Worm (Caenorhabditis elegans) whole organism, L1 larva: ENCODE measurements around the gene frpr-3.

Source experiments
- C04F5.9 ChIP-seq: sonication (generic microtip); optimal IDR thresholded peaks from 2 replicates; lab custom pipeline; 2016; ENCODE audit warnings: missing genetic modification characterization, missing compliant biosample characterization
- F16B12.6 ChIP-seq: fragments of 150-350 bp; optimal IDR thresholded peaks from 2 replicates; lab custom pipeline; 2014; ENCODE audit warnings: missing biosample characterization, missing genetic modification characterization
- aha-1 ChIP-seq: fragments of 150-350 bp; optimal IDR thresholded peaks from 2 replicates; lab custom pipeline; 2014; ENCODE audit warnings: missing biosample characterization, missing genetic modification characterization
- alr-1 ChIP-seq: fragments of 200-800 bp; sonication (Bioruptor generic); optimal IDR thresholded peaks from 2 replicates; lab custom pipeline; 2018; ENCODE audit warnings: borderline replicate concordance, mild to moderate bottlenecking, missing genetic modification characterization, missing compliant biosample characterization
- aly-2 ChIP-seq: fragments of 150-350 bp; optimal IDR thresholded peaks from 2 replicates; lab custom pipeline; 2014; ENCODE audit warnings: missing biosample characterization, missing genetic modification characterization
- ama-1 ChIP-seq: fragments of 150-350 bp; optimal IDR thresholded peaks from 2 replicates; lab custom pipeline; 2014
- blmp-1 ChIP-seq: fragments of 150-350 bp; optimal IDR thresholded peaks from 2 replicates; lab custom pipeline; 2014; ENCODE audit warnings: missing biosample characterization, missing genetic modification characterization
- ceh-63 ChIP-seq: fragments of 200-800 bp; sonication (Bioruptor generic); optimal IDR thresholded peaks from 2 replicates; lab custom pipeline; 2018; ENCODE audit warnings: mild to moderate bottlenecking, missing genetic modification characterization, missing compliant biosample characterization
- ceh-8 ChIP-seq: fragments of 200-800 bp; sonication (Bioruptor generic); optimal IDR thresholded peaks from 2 replicates; lab custom pipeline; 2018; ENCODE audit warnings: mild to moderate bottlenecking, missing genetic modification characterization, moderate library complexity, missing compliant biosample characterization
- ceh-82 ChIP-seq, 3 experiments: fragments of 150-350 bp in 1 of 3; sonication (generic microtip) in 2 of 3; optimal IDR thresholded peaks; 2 replicates each; lab custom pipeline; 2014 to 2017; ENCODE audit warnings: missing biosample characterization in 3 of 3, missing genetic modification characterization in 3 of 3
- dpl-1 ChIP-seq, 3 experiments: fragments of 150-350 bp in 2 of 3; sonication (generic microtip) in 1 of 3; optimal IDR thresholded peaks; 2 replicates each; lab custom pipeline; 2014 to 2017; ENCODE audit warnings: missing biosample characterization in 3 of 3, missing genetic modification characterization in 3 of 3, missing genetic modification reagents in 3 of 3
- efl-1 ChIP-seq, 4 experiments: fragments of 150-350 bp; optimal IDR thresholded peaks in 3 of 4; peaks in 1 of 4; 1 replicate in 1 of 4; 2 replicates in 3 of 4; lab custom pipeline; 2014; ENCODE audit warnings: missing biosample characterization in 2 of 4, missing genetic modification characterization in 2 of 4, missing genetic modification reagents in 2 of 4
- efl-3 ChIP-seq: fragments of 200-800 bp; sonication (Bioruptor generic); optimal IDR thresholded peaks from 2 replicates; lab custom pipeline; 2018; ENCODE audit warnings: mild to moderate bottlenecking, missing genetic modification characterization, missing compliant biosample characterization
- elt-2 ChIP-seq: sonication (generic microtip); optimal IDR thresholded peaks from 2 replicates; lab custom pipeline; 2016; ENCODE audit warnings: missing genetic modification characterization, mild to moderate bottlenecking, inconsistent platforms, missing compliant biosample characterization, missing genetic modification reagents
- fkh-10 ChIP-seq: sonication (generic microtip); optimal IDR thresholded peaks from 2 replicates; lab custom pipeline; 2017; ENCODE audit warnings: missing biosample characterization, missing genetic modification reagents, missing genetic modification characterization
- grh-1 ChIP-seq: fragments of 200-800 bp; sonication (Bioruptor generic); IDR thresholded peaks from 2 replicates; pipeline ENCODE4 v1.3.6; 2022; ENCODE audit warnings: missing genetic modification reagents, missing genetic modification characterization, missing compliant biosample characterization
- hlh-4 ChIP-seq: sonication (generic microtip); optimal IDR thresholded peaks from 2 replicates; lab custom pipeline; 2016; ENCODE audit warnings: mild to moderate bottlenecking, missing genetic modification characterization, missing compliant biosample characterization
- hpl-2 ChIP-seq: fragments of 150-350 bp; optimal IDR thresholded peaks from 2 replicates; lab custom pipeline; 2014; ENCODE audit warnings: missing biosample characterization, missing genetic modification reagents, missing genetic modification characterization
- isw-1 ChIP-seq: fragments of 200-800 bp; sonication (Bioruptor generic); IDR thresholded peaks from 2 replicates; pipeline ENCODE4 v1.3.6; 2022; ENCODE audit warnings: missing genetic modification characterization, missing compliant biosample characterization
- lin-15B ChIP-seq: fragments of 150-350 bp; sonication (generic microtip); optimal IDR thresholded peaks from 3 replicates; lab custom pipeline; 2014; ENCODE audit warnings: missing biosample characterization, missing genetic modification characterization
- mdl-1 ChIP-seq, 2 experiments: fragments of 150-350 bp; optimal IDR thresholded peaks; 2 replicates each; lab custom pipeline; 2014 to 2017; ENCODE audit warnings: missing biosample characterization in 2 of 2, missing genetic modification characterization in 2 of 2, inconsistent platforms in 1 of 2
- nhr-11 ChIP-seq: fragments of 150-350 bp; optimal IDR thresholded peaks from 2 replicates; lab custom pipeline; 2014; ENCODE audit warnings: missing biosample characterization, missing genetic modification characterization
- nhr-12 ChIP-seq: sonication (generic microtip); optimal IDR thresholded peaks from 2 replicates; lab custom pipeline; 2017; ENCODE audit warnings: missing biosample characterization, missing genetic modification characterization
- nhr-19 ChIP-seq: fragments of 200-800 bp; sonication (Bioruptor generic); conservative IDR thresholded peaks from 2 replicates; pipeline ENCODE4 v1.3.6; 2022; ENCODE audit warnings: missing genetic modification characterization, missing compliant biosample characterization
- nhr-237 ChIP-seq: fragments of 150-350 bp; optimal IDR thresholded peaks from 2 replicates; lab custom pipeline; 2014; ENCODE audit warnings: missing biosample characterization, missing genetic modification characterization
- nhr-76 ChIP-seq: sonication (generic microtip); optimal IDR thresholded peaks from 2 replicates; lab custom pipeline; 2017; ENCODE audit warnings: missing biosample characterization, missing genetic modification characterization
- nhr-77 ChIP-seq: fragments of 150-350 bp; optimal IDR thresholded peaks from 2 replicates; lab custom pipeline; 2014; ENCODE audit warnings: missing biosample characterization, missing genetic modification characterization
- pax-3 ChIP-seq: fragments of 200-800 bp; sonication (Bioruptor generic); optimal IDR thresholded peaks from 2 replicates; lab custom pipeline; 2018; ENCODE audit warnings: mild to moderate bottlenecking, missing genetic modification characterization, moderate library complexity, missing compliant biosample characterization
- pqm-1 ChIP-seq: sonication (generic microtip); optimal IDR thresholded peaks from 3 replicates; lab custom pipeline; 2017; ENCODE audit warnings: missing biosample characterization, missing genetic modification characterization
- snpc-4 ChIP-seq: fragments of 150-350 bp; optimal IDR thresholded peaks from 2 replicates; lab custom pipeline; 2014; ENCODE audit warnings: missing biosample characterization, missing genetic modification characterization
- sptf-1 ChIP-seq: fragments of 150-350 bp; optimal IDR thresholded peaks from 2 replicates; lab custom pipeline; 2014; ENCODE audit warnings: missing biosample characterization, missing genetic modification characterization
- unc-130 ChIP-seq: fragments of 150-350 bp; optimal IDR thresholded peaks from 2 replicates; lab custom pipeline; 2017; ENCODE audit warnings: missing biosample characterization, missing genetic modification characterization, inconsistent platforms
- unc-62 ChIP-seq: fragments of 150-350 bp; optimal IDR thresholded peaks from 2 replicates; lab custom pipeline; 2014; ENCODE audit warnings: missing biosample characterization, missing genetic modification reagents, missing genetic modification characterization
- xbp-1 ChIP-seq: sonication (generic microtip); optimal IDR thresholded peaks from 2 replicates; lab custom pipeline; 2016; ENCODE audit warnings: missing genetic modification characterization, missing compliant biosample characterization
- zag-1 ChIP-seq: fragments of 150-350 bp; optimal IDR thresholded peaks from 2 replicates; lab custom pipeline; 2014; ENCODE audit warnings: missing biosample characterization, missing genetic modification characterization
- ztf-11 ChIP-seq, 2 experiments: sonication (generic microtip); optimal IDR thresholded peaks; 2 replicates each; lab custom pipeline; 2016 to 2017; ENCODE audit warnings: missing genetic modification characterization in 2 of 2, missing biosample characterization in 1 of 2, missing compliant biosample characterization in 1 of 2
- ztf-4 ChIP-seq: fragments of 150-350 bp; optimal IDR thresholded peaks from 2 replicates; lab custom pipeline; 2014; ENCODE audit warnings: missing biosample characterization, missing genetic modification characterization

Gene frpr-3

ce11 chrV:7786639-7787038 is 15.6 kb downstream of the frpr-3 start:
- TF ChIP-seq hpl-2 (no peak), aha-1 (no peak), elt-2 (tag; lab: Kevin White, UChicago) (peak; percentile 70), fkh-10 (no peak), sptf-1 (tag; lab: Kevin White, UChicago) (no peak), nhr-237 (tag; lab: Kevin White, UChicago) (no peak), dpl-1 (GFP tag; optimal IDR thresholded peaks at IDR 0.05; lab: Kevin White, UChicago) (no peak), unc-130 (no peak)

ce11 chrV:7793067-7793466 is 22.0 kb downstream of the frpr-3 start, which contains the start of gene flp-21:
flp-21 (plus strand) TSS chrV:7793367.
- TF ChIP-seq F16B12.6 (tag; lab: Kevin White, UChicago) (no peak), nhr-76 (no peak), aly-2 (tag; lab: Kevin White, UChicago) (no peak), efl-1 (optimal IDR thresholded peaks at IDR 0.05; lab: Kevin White, UChicago) (no peak), efl-1 (GFP tag; optimal IDR thresholded peaks at IDR 0.05 in 1 of 2; lab: Kevin White, UChicago) (no peak), lin-15B (tag; lab: Kevin White, UChicago) (no peak), alr-1 (no peak), pqm-1 (tag; lab: Kevin White, UChicago) (no peak), ceh-82 (tag; optimal IDR thresholded peaks at IDR 0.05; lab: Kevin White, UChicago) (no peak), ceh-63 (no peak), ceh-8 (GFP tag; lab: Kevin White, UChicago) (no peak), ztf-4 (tag; lab: Kevin White, UChicago) (no peak), nhr-77 (tag; lab: Kevin White, UChicago) (no peak), nhr-19 (no peak), pax-3 (tag; lab: Kevin White, UChicago) (no peak), C04F5.9 (tag; lab: Kevin White, UChicago) (no peak), sptf-1 (tag; lab: Kevin White, UChicago) (no peak), nhr-12 (tag; lab: Kevin White, UChicago) (no peak), mdl-1 (tag; optimal IDR thresholded peaks at IDR 0.05; lab: Kevin White, UChicago) (no peak)

ce11 chrV:7798079-7798478 is 27.0 kb downstream of the frpr-3 start, which contains the start of gene ZK742.7:
ZK742.7 (plus strand) TSS chrV:7798379.
- TF ChIP-seq fkh-10 (no peak), snpc-4 (tag; lab: Kevin White, UChicago) (no peak), nhr-76 (no peak), mdl-1 (tag; optimal IDR thresholded peaks at IDR 0.05; lab: Kevin White, UChicago) (no peak), grh-1 (GFP tag; lab: Robert Waterston, UW) (no peak), hlh-4 (tag; lab: Kevin White, UChicago) (no peak), unc-62 (GFP tag; lab: Kevin White, UChicago) (no peak), lin-15B (tag; lab: Kevin White, UChicago) (no peak)

- TF ChIP-seq zag-1 (tag; lab: Kevin White, UChicago) (no peak), isw-1 (GFP tag; lab: Robert Waterston, UW) (no peak), xbp-1 (tag; lab: Kevin White, UChicago) (no peak), nhr-12 (tag; lab: Kevin White, UChicago) (no peak), efl-3 (GFP tag; lab: Kevin White, UChicago) (no peak), nhr-11 (tag; lab: Kevin White, UChicago) (no peak), blmp-1 (tag; lab: Kevin White, UChicago) (no peak), ama-1 (lab: Kevin White, UChicago) (no peak), elt-2 (tag; lab: Kevin White, UChicago) (no peak), pqm-1 (tag; lab: Kevin White, UChicago) (no peak), ztf-11 (tag; optimal IDR thresholded peaks at IDR 0.05; lab: Kevin White, UChicago) (no peak)
These were observed 32.5 kb downstream of the frpr-3 start for ce11 chrV:7803563-7803962.
